Fruit fly (Drosophila melanogaster) whole organism, embryonic: ENCODE results near the gene CG42366.
A peak's percentile ranks its signal among the peaks of the same experiment; 100 is the strongest.

Experiments used
- Abd-B ChIP-seq: fragments of 200-800 bp; sonication (Bioruptor generic); optimal IDR thresholded peaks from 2 replicates; lab custom pipeline; 2018; ENCODE audit warnings: missing biosample characterization, mild to moderate bottlenecking, missing genetic modification characterization, moderate library complexity
- Atf6 ChIP-seq: fragments of 200-800 bp; sonication (Bioruptor generic); IDR thresholded peaks from 2 replicates; pipeline ENCODE4 v1.3.6; 2022; ENCODE audit warnings: missing biosample characterization, missing genetic modification characterization
- CG10321 ChIP-seq: fragments of 200-800 bp; sonication (Bioruptor generic); IDR thresholded peaks from 2 replicates; pipeline ENCODE4 v1.3.6; 2022; ENCODE audit warnings: missing biosample characterization, missing genetic modification characterization
- CG12071 ChIP-seq: fragments of 200-800 bp; sonication (Bioruptor generic); optimal IDR thresholded peaks from 3 replicates; lab custom pipeline; 2018; ENCODE audit warnings: missing biosample characterization, mild to moderate bottlenecking, missing genetic modification characterization
- CG12219 ChIP-seq: fragments of 200-800 bp; sonication (Bioruptor generic); optimal IDR thresholded peaks from 3 replicates; lab custom pipeline; 2018; ENCODE audit warnings: missing biosample characterization, mild to moderate bottlenecking, missing genetic modification characterization
- CG14050 ChIP-seq: fragments of 200-800 bp; sonication (Bioruptor generic); IDR thresholded peaks from 3 replicates; pipeline ENCODE4 v1.3.6; 2022; ENCODE audit warnings: missing biosample characterization, missing genetic modification characterization
- CG14667 ChIP-seq: fragments of 200-800 bp; sonication (Bioruptor generic); IDR thresholded peaks from 2 replicates; pipeline ENCODE4 v1.3.6; 2022; ENCODE audit warnings: missing biosample characterization, missing genetic modification characterization
- CG14860 ChIP-seq: fragments of 200-800 bp; sonication (Bioruptor generic); IDR thresholded peaks from 3 replicates; pipeline ENCODE4 v1.3.6; 2022; ENCODE audit warnings: missing biosample characterization, missing genetic modification characterization; ENCODE audit not compliant: partially characterized antibody
- CG15479 ChIP-seq: fragments of 200-800 bp; sonication (Bioruptor generic); optimal IDR thresholded peaks from 3 replicates; lab custom pipeline; 2019; ENCODE audit warnings: missing biosample characterization, mild to moderate bottlenecking, missing genetic modification characterization, moderate library complexity
- CG17328 ChIP-seq: fragments of 200-800 bp; sonication (Bioruptor generic); IDR thresholded peaks from 2 replicates; pipeline ENCODE4 v1.3.6; 2022; ENCODE audit warnings: missing biosample characterization, missing genetic modification characterization
- CG17385 ChIP-seq: fragments of 200-800 bp; sonication (Bioruptor generic); optimal IDR thresholded peaks from 3 replicates; lab custom pipeline; 2018; ENCODE audit warnings: missing biosample characterization, mild to moderate bottlenecking, missing genetic modification characterization
- CG2199 ChIP-seq: fragments of 200-800 bp; sonication (Bioruptor generic); IDR thresholded peaks from 3 replicates; pipeline ENCODE4 v1.3.6; 2022; ENCODE audit warnings: missing biosample characterization, missing genetic modification characterization
- CG30020 ChIP-seq: fragments of 200-800 bp; optimal IDR thresholded peaks from 2 replicates; lab custom pipeline; 2019; ENCODE audit warnings: missing biosample characterization, mild to moderate bottlenecking, missing genetic modification characterization, moderate library complexity
- CG31441 ChIP-seq: fragments of 200-800 bp; sonication (Bioruptor generic); IDR thresholded peaks from 2 replicates; pipeline ENCODE4 v1.3.6; 2022; ENCODE audit warnings: missing biosample characterization, missing genetic modification characterization
- CG3163 ChIP-seq: fragments of 200-800 bp; sonication (Bioruptor generic); optimal IDR thresholded peaks from 3 replicates; lab custom pipeline; 2016; ENCODE audit warnings: missing biosample characterization, missing genetic modification characterization
- CG3281 ChIP-seq: fragments of 200-800 bp; sonication (Bioruptor generic); optimal IDR thresholded peaks from 3 replicates; lab custom pipeline; 2017; ENCODE audit warnings: missing biosample characterization, mild to moderate bottlenecking, missing genetic modification characterization
- CG3407 ChIP-seq: fragments of 200-800 bp; sonication (Bioruptor generic); optimal IDR thresholded peaks from 2 replicates; lab custom pipeline; 2018; ENCODE audit warnings: missing biosample characterization, mild to moderate bottlenecking, missing genetic modification characterization
- CG3995 ChIP-seq: fragments of 200-800 bp; sonication (Bioruptor generic); optimal IDR thresholded peaks from 3 replicates; lab custom pipeline; 2016; ENCODE audit warnings: missing biosample characterization, missing genetic modification characterization
- CG4360 ChIP-seq: fragments of 200-800 bp; sonication (Bioruptor generic); IDR thresholded peaks from 2 replicates; pipeline ENCODE4 v1.3.6; 2022; ENCODE audit warnings: missing biosample characterization, missing genetic modification characterization
- CG5245 ChIP-seq: fragments of 200-800 bp; sonication (Bioruptor generic); optimal IDR thresholded peaks from 3 replicates; lab custom pipeline; 2016; ENCODE audit warnings: missing biosample characterization, missing genetic modification characterization
- CG6254 ChIP-seq: fragments of 200-800 bp; sonication (Bioruptor generic); optimal IDR thresholded peaks from 3 replicates; lab custom pipeline; 2017; ENCODE audit warnings: mild to moderate bottlenecking, missing biosample characterization, missing genetic modification reagents, missing genetic modification characterization
- CG8290 ChIP-seq, 3 experiments: fragments of 200-800 bp; sonication (Bioruptor generic); optimal IDR thresholded peaks; 2 replicates each; lab custom pipeline; 2016 to 2019; ENCODE audit warnings: missing biosample characterization in 3 of 3, missing genetic modification characterization in 3 of 3, mild to moderate bottlenecking in 2 of 3, moderate library complexity in 1 of 3
- CG8944 ChIP-seq: fragments of 200-800 bp; sonication (Bioruptor generic); optimal IDR thresholded peaks from 3 replicates; lab custom pipeline; 2016; ENCODE audit warnings: missing biosample characterization, missing genetic modification characterization
- CG9817 ChIP-seq: fragments of 200-800 bp; sonication (Bioruptor generic); optimal IDR thresholded peaks from 2 replicates; lab custom pipeline; 2018; ENCODE audit warnings: missing biosample characterization, mild to moderate bottlenecking, missing genetic modification characterization, moderate library complexity
- CHES-1-like ChIP-seq: fragments of 200-800 bp; sonication (Bioruptor generic); optimal IDR thresholded peaks from 2 replicates; lab custom pipeline; 2016; ENCODE audit warnings: missing biosample characterization, missing genetic modification characterization
- Dip2 ChIP-seq: fragments of 200-800 bp; sonication (Bioruptor generic); IDR thresholded peaks from 2 replicates; pipeline ENCODE4 v1.3.6; 2022; ENCODE audit warnings: missing biosample characterization, missing genetic modification characterization
- Fer1 ChIP-seq: fragments of 200-800 bp; sonication (Bioruptor generic); optimal IDR thresholded peaks from 2 replicates; lab custom pipeline; 2017; ENCODE audit warnings: missing biosample characterization, mild to moderate bottlenecking, missing genetic modification characterization
- Hmr ChIP-seq: fragments of 200-800 bp; sonication (Bioruptor generic); optimal IDR thresholded peaks from 3 replicates; lab custom pipeline; 2017; ENCODE audit warnings: mild to moderate bottlenecking, missing biosample characterization, missing genetic modification reagents, missing genetic modification characterization
- Hr39 ChIP-seq: fragments of >200 bp; optimal IDR thresholded peaks from 2 replicates; lab custom pipeline; 2017
- Meics ChIP-seq: fragments of 200-800 bp; sonication (Bioruptor generic); optimal IDR thresholded peaks from 2 replicates; lab custom pipeline; 2017; ENCODE audit warnings: missing biosample characterization, mild to moderate bottlenecking, missing genetic modification characterization
- Mes4 ChIP-seq: fragments of 200-800 bp; sonication (Bioruptor generic); optimal IDR thresholded peaks from 2 replicates; lab custom pipeline; 2016; ENCODE audit warnings: missing biosample characterization, missing genetic modification characterization
- PHDP ChIP-seq: fragments of 200-800 bp; sonication (Bioruptor generic); optimal IDR thresholded peaks from 3 replicates; lab custom pipeline; 2018; ENCODE audit warnings: missing biosample characterization, mild to moderate bottlenecking, missing genetic modification characterization, moderate library complexity
- Tbp ChIP-seq: fragments of >200 bp; optimal IDR thresholded peaks from 2 replicates; lab custom pipeline; 2018; ENCODE audit warnings: missing biosample characterization, missing genetic modification characterization
- chif ChIP-seq, 2 experiments: fragments of 200-800 bp; sonication (Bioruptor generic); optimal IDR thresholded peaks; 3 replicates each; lab custom pipeline; 2016; ENCODE audit warnings: missing biosample characterization in 2 of 2, missing genetic modification characterization in 2 of 2
- da ChIP-seq: fragments of 200-800 bp; sonication (Bioruptor generic); optimal IDR thresholded peaks from 2 replicates; lab custom pipeline; 2016; ENCODE audit warnings: missing biosample characterization, missing genetic modification characterization
- dmrt99B ChIP-seq: fragments of 200-800 bp; sonication (Bioruptor generic); optimal IDR thresholded peaks from 2 replicates; lab custom pipeline; 2018; ENCODE audit warnings: missing biosample characterization, mild to moderate bottlenecking, missing genetic modification characterization, moderate library complexity
- fd96Cb ChIP-seq: fragments of 200-800 bp; sonication (Bioruptor generic); optimal IDR thresholded peaks from 2 replicates; lab custom pipeline; 2018; ENCODE audit warnings: missing biosample characterization, mild to moderate bottlenecking, missing genetic modification characterization, moderate library complexity
- gem ChIP-seq: fragments of 200-800 bp; sonication (Bioruptor generic); optimal IDR thresholded peaks from 2 replicates; lab custom pipeline; 2019; ENCODE audit warnings: missing biosample characterization, mild to moderate bottlenecking, missing genetic modification characterization, moderate library complexity
- hb ChIP-seq: fragments of 200-800 bp; sonication (Bioruptor generic); IDR thresholded peaks from 3 replicates; pipeline ENCODE4 v1.3.6; 2022; ENCODE audit warnings: missing biosample characterization, missing genetic modification characterization; ENCODE audit not compliant: partially characterized antibody
- knrl ChIP-seq: fragments of 200-800 bp; sonication (Bioruptor generic); IDR thresholded peaks from 3 replicates; pipeline ENCODE4 v1.3.6; 2022; ENCODE audit warnings: missing biosample characterization, missing genetic modification characterization; ENCODE audit not compliant: partially characterized antibody
- lmd ChIP-seq: fragments of 200-800 bp; sonication (Bioruptor generic); IDR thresholded peaks from 2 replicates; pipeline ENCODE4 v1.3.6; 2022; ENCODE audit warnings: missing biosample characterization, missing genetic modification characterization
- nerfin-1 ChIP-seq: fragments of 200-800 bp; sonication (Bioruptor generic); optimal IDR thresholded peaks from 3 replicates; lab custom pipeline; 2019; ENCODE audit warnings: missing biosample characterization, mild to moderate bottlenecking, missing genetic modification characterization, moderate library complexity
- pho ChIP-seq: fragments of 200-800 bp; sonication (Bioruptor generic); optimal IDR thresholded peaks from 2 replicates; lab custom pipeline; 2016; ENCODE audit warnings: missing biosample characterization, missing genetic modification characterization
- row ChIP-seq: fragments of 200-800 bp; sonication (Bioruptor generic); IDR thresholded peaks from 3 replicates; pipeline ENCODE4 v1.3.6; 2022; ENCODE audit warnings: missing biosample characterization, missing genetic modification characterization
- sr ChIP-seq: fragments of 200-800 bp; sonication (Bioruptor generic); IDR thresholded peaks from 3 replicates; pipeline ENCODE4 v1.3.6; 2022; ENCODE audit warnings: missing biosample characterization, missing genetic modification characterization
- tgo ChIP-seq: fragments of 200-800 bp; sonication (Bioruptor generic); IDR thresholded peaks from 3 replicates; pipeline ENCODE4 v1.3.6; 2022; ENCODE audit warnings: missing biosample characterization, missing genetic modification characterization
- trem ChIP-seq: fragments of 200-800 bp; optimal IDR thresholded peaks from 3 replicates; lab custom pipeline; 2019; ENCODE audit warnings: missing biosample characterization, mild to moderate bottlenecking, missing genetic modification characterization, moderate library complexity
- unc-4 ChIP-seq: fragments of 200-800 bp; sonication (Bioruptor generic); IDR thresholded peaks from 2 replicates; pipeline ENCODE4 v1.3.6; 2022; ENCODE audit warnings: missing biosample characterization, missing genetic modification characterization; ENCODE audit not compliant: partially characterized antibody
- vvl ChIP-seq: fragments of 200-800 bp; sonication (Bioruptor generic); IDR thresholded peaks from 2 replicates; pipeline ENCODE4 v1.3.6; 2022; ENCODE audit warnings: missing biosample characterization, missing genetic modification characterization
- z ChIP-seq: fragments of 200-800 bp; sonication (Bioruptor generic); IDR thresholded peaks from 3 replicates; pipeline ENCODE4 v1.3.6; 2022; ENCODE audit warnings: missing biosample characterization, missing genetic modification characterization
- zfh2 ChIP-seq: fragments of 200-800 bp; sonication (Bioruptor generic); optimal IDR thresholded peaks from 2 replicates; lab custom pipeline; 2016; ENCODE audit warnings: missing biosample characterization, missing genetic modification characterization

Gene CG42366

DNA sequence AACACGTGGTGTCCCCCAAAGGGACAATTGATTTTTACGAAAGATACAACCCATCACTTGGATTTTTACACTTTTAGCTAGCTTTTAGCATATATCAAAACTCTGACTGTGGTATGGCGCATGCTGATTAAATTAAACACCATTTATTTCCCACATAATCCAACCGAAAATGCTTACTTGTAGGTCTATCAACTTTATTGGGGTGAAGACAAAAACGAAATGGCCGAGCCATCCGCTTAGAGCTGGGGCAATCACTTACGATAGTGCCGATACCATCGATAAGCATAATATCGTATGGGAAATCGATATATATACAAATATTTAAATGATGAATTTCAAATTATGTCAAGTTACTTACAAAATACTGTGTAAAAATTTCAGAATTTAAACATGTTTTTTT is 27.7 kb upstream of the CG42366 start, which contains the start of gene RpS2 (continued):
- TF ChIP-seq CG3995 (GFP tag; lab: Kevin White, UChicago) (peak; percentile 39), vvl (GFP tag; lab: Robert Waterston, UW) (peak; percentile 69), CG8290 (GFP tag; optimal IDR thresholded peaks at IDR 0.05; lab: Kevin White, UChicago) (peak; percentile 51), CG8290 (tag; optimal IDR thresholded peaks at IDR 0.05; lab: Kevin White, UChicago) (peak in 1 of 2 experiments; percentile 88), Abd-B (no peak), CG8944 (GFP tag; lab: Kevin White, UChicago) (no peak), tgo (GFP tag; lab: Robert Waterston, UW) (no peak), CG31441 (peak; percentile 43; the same call in 1 of the 2 replicates), dmrt99B (no peak), hb (GFP tag; lab: Robert Waterston, UW) (peak; percentile 97), nerfin-1 (tag; lab: Kevin White, UChicago) (peak; percentile 51), trem (tag; lab: Kevin White, UChicago) (no peak), Tbp (GFP tag; lab: Kevin White, UChicago) (no peak), Meics (GFP tag; lab: Kevin White, UChicago) (peak; percentile 41), CG12071 (GFP tag; lab: Kevin White, UChicago) (no peak), CG3407 (GFP tag; lab: Kevin White, UChicago) (peak; percentile 24), row (peak; percentile 83), CG3281 (GFP tag; lab: Kevin White, UChicago) (peak; percentile 37), Atf6 (peak; percentile 46; the same call in 1 of the 2 replicates), CG14050 (GFP tag; lab: Robert Waterston, UW) (no peak), CG10321 (no peak; the same call in 1 of the 2 replicates), CG17385 (GFP tag; lab: Kevin White, UChicago) (peak; percentile 59), zfh2 (GFP tag; lab: Kevin White, UChicago) (peak; percentile 11), lmd (GFP tag; lab: Robert Waterston, UW) (no peak), chif (GFP tag; optimal IDR thresholded peaks at IDR 0.05; lab: Kevin White, UChicago) (peak in 1 of 2 experiments; percentile 24), CG9817 (peak; percentile 23), CG2199 (GFP tag; lab: Robert Waterston, UW) (no peak), CG15479 (GFP tag; lab: Kevin White, UChicago) (no peak), CG12219 (GFP tag; lab: Kevin White, UChicago) (peak; percentile 3), gem (tag; lab: Kevin White, UChicago) (peak; percentile 30), CG30020 (tag; lab: Kevin White, UChicago) (peak; percentile 22), Hmr (peak; percentile 85), Mes4 (GFP tag; lab: Kevin White, UChicago) (peak; percentile 23), z (GFP tag; lab: Robert Waterston, UW) (no peak), CG6254 (GFP tag; lab: Kevin White, UChicago) (no peak), sr (GFP tag; lab: Robert Waterston, UW) (peak; percentile 22; the same call in 1 of the 3 replicates), pho (GFP tag; lab: Kevin White, UChicago) (peak; percentile 31), CHES-1-like (GFP tag; lab: Kevin White, UChicago) (no peak), CG14860 (peak; percentile 98), unc-4 (GFP tag; lab: Robert Waterston, UW) (peak; percentile 99), Hr39 (lab: Kevin White, UChicago) (no peak), fd96Cb (tag; lab: Kevin White, UChicago) (no peak), CG3163 (GFP tag; lab: Kevin White, UChicago) (peak; percentile 25), CG5245 (GFP tag; lab: Kevin White, UChicago) (no peak), CG4360 (GFP tag; lab: Robert Waterston, UW) (no peak), Dip2 (no peak), knrl (GFP tag; lab: Robert Waterston, UW) (peak; percentile 99), CG14667 (no peak), Fer1 (GFP tag; lab: Kevin White, UChicago) (peak; percentile 52), PHDP (peak; percentile 67), da (no peak), CG17328 (GFP tag; lab: Robert Waterston, UW) (peak; percentile 60)
